Worm (Caenorhabditis elegans) whole organism, L3 larva: ENCODE data around the gene marc-5.

ENCODE experiments used
- ZK546.5 ChIP-seq: sonication (generic microtip); optimal IDR thresholded peaks from 2 replicates; lab custom pipeline; 2017; ENCODE audit warnings: missing biosample characterization, missing genetic modification characterization
- aly-2 ChIP-seq: fragments of 150-350 bp; optimal IDR thresholded peaks from 2 replicates; lab custom pipeline; 2014; ENCODE audit warnings: missing biosample characterization, missing genetic modification characterization
- ama-1 ChIP-seq: fragments of 150-350 bp; optimal IDR thresholded peaks from 2 replicates; lab custom pipeline; 2018
- ceh-28 ChIP-seq: fragments of 150-350 bp; optimal IDR thresholded peaks from 2 replicates; lab custom pipeline; 2014; ENCODE audit warnings: missing biosample characterization, missing genetic modification reagents, missing genetic modification characterization
- ceh-82 ChIP-seq: fragments of 150-350 bp; optimal IDR thresholded peaks from 2 replicates; lab custom pipeline; 2014; ENCODE audit warnings: missing biosample characterization, missing genetic modification characterization
- ceh-9 ChIP-seq: sonication (generic microtip); optimal IDR thresholded peaks from 2 replicates; lab custom pipeline; 2018; ENCODE audit warnings: missing biosample characterization, missing genetic modification characterization
- egl-27 ChIP-seq: sonication (generic microtip); optimal IDR thresholded peaks from 4 replicates; lab custom pipeline; 2017; ENCODE audit warnings: missing biosample characterization, missing genetic modification reagents, missing genetic modification characterization
- egl-5 ChIP-seq: fragments of 150-350 bp; optimal IDR thresholded peaks from 2 replicates; lab custom pipeline; 2017; ENCODE audit warnings: missing biosample characterization, missing genetic modification reagents, missing genetic modification characterization, inconsistent platforms
- elt-1 ChIP-seq: fragments of 150-350 bp; optimal IDR thresholded peaks from 2 replicates; lab custom pipeline; 2014; ENCODE audit warnings: missing biosample characterization, missing genetic modification characterization
- elt-2 ChIP-seq: sonication (generic microtip); optimal IDR thresholded peaks from 2 replicates; lab custom pipeline; 2016; ENCODE audit warnings: missing genetic modification reagents, mild to moderate bottlenecking, missing genetic modification characterization, missing compliant biosample characterization
- eor-1 ChIP-seq, 2 experiments: fragments of 150-350 bp; optimal IDR thresholded peaks; 2 replicates each; lab custom pipeline; 2014 to 2018; ENCODE audit warnings: missing biosample characterization in 2 of 2, missing genetic modification characterization in 2 of 2
- fkh-10 ChIP-seq: sonication (generic microtip); optimal IDR thresholded peaks from 2 replicates; lab custom pipeline; 2017; ENCODE audit warnings: missing biosample characterization, missing genetic modification reagents, missing genetic modification characterization
- fkh-2 ChIP-seq: fragments of 150-350 bp; optimal IDR thresholded peaks from 2 replicates; lab custom pipeline; 2014; ENCODE audit warnings: missing biosample characterization, missing genetic modification reagents, missing genetic modification characterization
- fos-1 ChIP-seq: fragments of 150-350 bp; optimal IDR thresholded peaks from 2 replicates; lab custom pipeline; 2014; ENCODE audit warnings: missing biosample characterization, missing genetic modification characterization
- hmg-11 ChIP-seq: sonication (generic microtip); optimal IDR thresholded peaks from 2 replicates; lab custom pipeline; 2016; ENCODE audit warnings: missing genetic modification characterization, missing compliant biosample characterization
- jun-1 ChIP-seq: fragments of 150-350 bp; optimal IDR thresholded peaks from 2 replicates; lab custom pipeline; 2014; ENCODE audit warnings: missing biosample characterization, missing genetic modification reagents, missing genetic modification characterization
- lin-15B ChIP-seq: fragments of 150-350 bp; optimal IDR thresholded peaks from 2 replicates; lab custom pipeline; 2014; ENCODE audit warnings: missing biosample characterization, missing genetic modification characterization
- lin-39 ChIP-seq: fragments of 150-350 bp; optimal IDR thresholded peaks from 2 replicates; lab custom pipeline; 2018; ENCODE audit warnings: missing biosample characterization, missing genetic modification reagents, missing genetic modification characterization
- lsy-12 ChIP-seq: sonication (generic microtip); optimal IDR thresholded peaks from 2 replicates; lab custom pipeline; 2016; ENCODE audit warnings: mild to moderate bottlenecking, missing genetic modification characterization, missing compliant biosample characterization
- mdl-1 ChIP-seq: fragments of 150-350 bp; optimal IDR thresholded peaks from 2 replicates; lab custom pipeline; 2014; ENCODE audit warnings: missing biosample characterization, missing genetic modification characterization
- mml-1 ChIP-seq: fragments of 150-350 bp; sonication (generic microtip); optimal IDR thresholded peaks from 3 replicates; lab custom pipeline; 2014; ENCODE audit warnings: missing biosample characterization, missing genetic modification characterization
- nfya-1 ChIP-seq: sonication (generic microtip); optimal IDR thresholded peaks from 2 replicates; lab custom pipeline; 2017; ENCODE audit warnings: missing genetic modification characterization, mild to moderate bottlenecking, missing compliant biosample characterization, antibody characterized with exemption, moderate library complexity; ENCODE audit not compliant: insufficient read depth
- nhr-23 ChIP-seq: fragments of 150-350 bp; optimal IDR thresholded peaks from 2 replicates; lab custom pipeline; 2014; ENCODE audit warnings: missing biosample characterization, missing genetic modification reagents, missing genetic modification characterization
- nhr-25 ChIP-seq: sonication (generic microtip); optimal IDR thresholded peaks from 2 replicates; lab custom pipeline; 2017; ENCODE audit warnings: missing biosample characterization, missing genetic modification characterization
- nhr-76 ChIP-seq: fragments of 150-350 bp; sonication (generic microtip); optimal IDR thresholded peaks from 5 replicates; lab custom pipeline; 2014; ENCODE audit warnings: missing biosample characterization, missing genetic modification characterization
- nhr-77 ChIP-seq: fragments of 150-350 bp; optimal IDR thresholded peaks from 2 replicates; lab custom pipeline; 2014; ENCODE audit warnings: missing biosample characterization, missing genetic modification characterization
- pha-4 ChIP-seq: fragments of 150-350 bp; optimal IDR thresholded peaks from 2 replicates; lab custom pipeline; 2014; ENCODE audit warnings: missing biosample characterization, missing genetic modification reagents, missing genetic modification characterization
- pqm-1 ChIP-seq: fragments of 150-350 bp; optimal IDR thresholded peaks from 2 replicates; lab custom pipeline; 2017; ENCODE audit warnings: missing biosample characterization, missing genetic modification characterization, inconsistent platforms
- sea-2 ChIP-seq: fragments of 150-350 bp; sonication (generic microtip); optimal IDR thresholded peaks from 4 replicates; lab custom pipeline; 2014; ENCODE audit warnings: missing biosample characterization, missing genetic modification reagents, missing genetic modification characterization
- skn-1 ChIP-seq: fragments of 150-350 bp; optimal IDR thresholded peaks from 2 replicates; lab custom pipeline; 2014; ENCODE audit warnings: missing biosample characterization, missing genetic modification characterization
- snpc-4 ChIP-seq: fragments of 150-350 bp; optimal IDR thresholded peaks from 2 replicates; lab custom pipeline; 2014; ENCODE audit warnings: missing biosample characterization, missing genetic modification characterization
- tbx-2 ChIP-seq: sonication (generic microtip); optimal IDR thresholded peaks from 2 replicates; lab custom pipeline; 2016; ENCODE audit warnings: mild to moderate bottlenecking, missing genetic modification characterization, missing compliant biosample characterization
- unc-62 ChIP-seq: fragments of 150-350 bp; sonication (generic microtip); optimal IDR thresholded peaks from 4 replicates; lab custom pipeline; 2014; ENCODE audit warnings: missing biosample characterization, missing genetic modification reagents, missing genetic modification characterization
- zag-1 ChIP-seq: fragments of 150-350 bp; optimal IDR thresholded peaks from 2 replicates; lab custom pipeline; 2014; ENCODE audit warnings: missing biosample characterization, missing genetic modification characterization
- ztf-11 ChIP-seq: fragments of 150-350 bp; optimal IDR thresholded peaks from 2 replicates; lab custom pipeline; 2014; ENCODE audit warnings: missing biosample characterization, missing genetic modification characterization
- ztf-4 ChIP-seq: fragments of 150-350 bp; optimal IDR thresholded peaks from 2 replicates; lab custom pipeline; 2014; ENCODE audit warnings: missing biosample characterization, missing genetic modification characterization

marc-5 gene

DNA sequence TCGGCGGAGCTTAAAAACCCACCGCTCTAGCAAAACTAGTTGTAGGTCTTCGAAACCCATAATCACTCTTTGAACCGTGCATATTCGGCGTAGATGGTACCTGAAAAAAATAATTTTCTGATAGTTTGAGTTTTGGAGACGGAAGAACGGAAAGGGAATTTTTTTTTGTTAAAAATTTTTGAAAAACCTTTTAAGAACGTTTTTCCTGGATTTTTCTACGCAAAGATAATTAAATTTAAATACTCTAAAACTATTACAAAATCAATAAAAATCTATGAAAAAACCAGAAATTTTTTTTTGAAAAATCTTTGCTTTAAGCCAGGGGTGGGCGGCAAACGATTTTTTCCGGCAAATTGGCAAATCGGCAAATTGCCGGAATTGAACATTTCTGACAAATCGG is at the start of gene marc-5:
Gene marc-5, minus strand, starts transcription at position 101 of the 400 bp plus-strand sequence.
- no peak for TF ChIP-seq tbx-2
- no peak for TF ChIP-seq ceh-82 (tag; lab: Kevin White, UChicago)
- no peak for TF ChIP-seq mml-1
- TF ChIP-seq lin-15B: no peak
- no peak for TF ChIP-seq ceh-9 (tag; lab: Kevin White, UChicago)
- TF ChIP-seq ama-1 (lab: Kevin White, UChicago): no peak
- no peak for TF ChIP-seq nhr-76
- TF ChIP-seq pha-4 (tag; lab: Kevin White, UChicago): no peak
- no peak for TF ChIP-seq nhr-25 (tag; lab: Kevin White, UChicago)
- TF ChIP-seq ZK546.5 (tag; lab: Kevin White, UChicago): no peak
- no peak for TF ChIP-seq aly-2 (tag; lab: Kevin White, UChicago)
- TF ChIP-seq ztf-4 (tag; lab: Kevin White, UChicago): no peak
- no peak for TF ChIP-seq jun-1 (tag; lab: Kevin White, UChicago)
- TF ChIP-seq unc-62: no peak
- no peak for TF ChIP-seq eor-1 (tag; optimal IDR thresholded peaks at IDR 0.05; lab: Kevin White, UChicago)
- TF ChIP-seq fos-1 (tag; lab: Kevin White, UChicago): no peak
- TF ChIP-seq elt-1 (tag; lab: Kevin White, UChicago): no peak
- TF ChIP-seq, all 47 proteins: peak for 0

DNA sequence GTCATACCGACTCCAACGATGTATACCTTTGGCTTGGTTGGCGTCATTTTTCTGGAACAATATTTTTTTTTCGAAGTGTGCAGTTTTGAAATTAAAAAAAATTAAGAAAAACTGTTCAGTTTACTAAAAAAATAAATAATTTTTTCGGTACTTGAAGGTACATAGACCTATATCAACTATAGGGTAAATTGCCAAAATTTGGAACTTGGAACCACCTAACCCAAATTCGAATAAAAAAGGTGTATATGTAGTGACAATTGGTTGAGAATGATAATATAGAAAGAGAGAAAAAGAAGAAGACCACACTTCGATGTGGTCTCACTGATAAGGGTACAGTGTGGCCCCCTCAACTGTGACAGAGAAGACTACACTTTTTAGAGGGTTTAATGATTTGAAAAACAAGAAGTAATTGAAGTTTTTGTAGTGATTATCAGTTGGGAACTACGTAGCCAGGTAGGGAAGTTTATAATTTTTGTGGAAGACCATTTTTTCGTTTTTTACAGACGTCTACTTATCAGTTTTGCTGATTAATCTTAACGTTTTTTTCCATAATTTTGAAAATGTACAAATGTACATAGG is 46.4 kb upstream of the marc-5 start, which contains the start of gene daf-22:
Gene daf-22, minus strand, starts transcription at position 51 of the 579 bp plus-strand sequence.
- TF ChIP-seq jun-1 (tag; lab: Kevin White, UChicago): peak; percentile 49
- TF ChIP-seq fkh-10 (GFP tag; lab: Kevin White, UChicago): no peak
- TF ChIP-seq ama-1 (lab: Kevin White, UChicago): no peak
- no peak for TF ChIP-seq egl-27
- peak; percentile 93 for TF ChIP-seq pqm-1 (tag; lab: Kevin White, UChicago)
- no peak for TF ChIP-seq nhr-25 (tag; lab: Kevin White, UChicago)
- peak; percentile 98 for TF ChIP-seq elt-2 (tag; lab: Kevin White, UChicago)
- peak; percentile 19 for TF ChIP-seq nfya-1 (tag; lab: Kevin White, UChicago)
- peak; percentile 37 for TF ChIP-seq pha-4 (tag; lab: Kevin White, UChicago)
- TF ChIP-seq, all 47 proteins: peak for 5

DNA sequence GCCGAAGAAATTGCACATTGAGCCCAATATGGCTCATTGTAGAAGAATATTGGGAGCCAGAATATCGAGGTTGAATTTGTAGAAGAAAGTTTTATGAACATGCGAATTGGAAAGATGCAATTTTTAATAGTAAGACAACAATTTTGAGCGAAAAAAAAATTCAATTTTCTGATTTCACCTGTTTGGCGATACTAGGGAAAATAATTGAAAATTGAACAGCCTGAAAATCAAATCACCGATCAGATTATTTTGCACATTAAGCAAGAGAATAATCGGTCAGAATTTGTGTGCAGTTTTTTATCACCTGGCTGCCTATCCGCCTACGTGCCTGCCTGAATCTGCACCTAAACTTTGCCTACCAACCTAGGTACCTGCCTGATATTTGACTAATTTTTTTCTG is 41.2 kb upstream of the marc-5 start, which contains the start of gene sre-26:
Gene sre-26, minus strand, starts transcription at position 101 of the 400 bp plus-strand sequence.
- TF ChIP-seq mdl-1 (tag; lab: Kevin White, UChicago): no peak
- no peak for TF ChIP-seq ztf-11 (tag; lab: Kevin White, UChicago)
- no peak for TF ChIP-seq sea-2 (GFP tag; lab: Kevin White, UChicago)
- no peak for TF ChIP-seq skn-1 (tag; lab: Kevin White, UChicago)
- TF ChIP-seq lsy-12 (tag; lab: Kevin White, UChicago): no peak
- no peak for TF ChIP-seq hmg-11

- TF ChIP-seq lin-39 (tag; lab: Kevin White, UChicago) (no peak), egl-5 (tag; lab: Kevin White, UChicago) (no peak), nhr-23 (tag; lab: Kevin White, UChicago) (no peak), tbx-2 (no peak), fkh-2 (tag; lab: Kevin White, UChicago) (no peak), pha-4 (tag; lab: Kevin White, UChicago) (no peak), jun-1 (tag; lab: Kevin White, UChicago) (no peak), ZK546.5 (tag; lab: Kevin White, UChicago) (no peak), sea-2 (GFP tag; lab: Kevin White, UChicago) (no peak), snpc-4 (tag; lab: Kevin White, UChicago) (no peak)
Measured at ce11 chrII:12417996-12418395, 38.7 kb upstream of the marc-5 start.

ce11 chrII:12417514-12417913 is 38.2 kb upstream of the marc-5 start, which contains the start of gene sre-27:
TSS of gene sre-27 (minus strand) at chrII:12417614.
- no peak for TF ChIP-seq nhr-77 (tag; lab: Kevin White, UChicago)
- TF ChIP-seq lsy-12 (tag; lab: Kevin White, UChicago): no peak
- no peak for TF ChIP-seq pqm-1 (tag; lab: Kevin White, UChicago)
- no peak for TF ChIP-seq zag-1
- no peak for TF ChIP-seq nfya-1 (tag; lab: Kevin White, UChicago)
- no peak for TF ChIP-seq elt-2 (tag; lab: Kevin White, UChicago)
- TF ChIP-seq ceh-28: no peak
- TF ChIP-seq fos-1 (tag; lab: Kevin White, UChicago): no peak
- TF ChIP-seq lin-39 (tag; lab: Kevin White, UChicago): no peak
